Worm (Caenorhabditis elegans): ENCODE results near the gene K11E4.6.

- TF ChIP-seq lsy-2 (tag; optimal IDR thresholded peaks at IDR 0.05): no peak
- no peak for TF ChIP-seq elt-3 (tag; optimal IDR thresholded peaks at IDR 0.05)
- no peak for TF ChIP-seq mab-5 (tag; optimal IDR thresholded peaks at IDR 0.05)
Measured at ce11 chrX:13774144-13774543, 49.7 kb downstream of the K11E4.6 start.
